Worm (Caenorhabditis elegans): ENCODE results near the gene asns-1.

ce11 chrV:8507324-8507723 is 38.6 kb upstream of the asns-1 start, which contains the start of gene ZK994.6:
- no peak for TF ChIP-seq sea-1 (GFP tag; conservative IDR thresholded peaks at IDR 0.05)
- TF ChIP-seq ets-7 (tag; optimal IDR thresholded peaks at IDR 0.05), result no peak
- no peak for TF ChIP-seq scrt-1 (GFP tag; IDR thresholded peaks at IDR 0.05)
- TF ChIP-seq pes-1 (GFP tag; IDR thresholded peaks at IDR 0.05), result no peak
- TF ChIP-seq flt-1 (GFP tag; IDR thresholded peaks at IDR 0.05), result no peak
- TF ChIP-seq hnd-1 (tag; optimal IDR thresholded peaks at IDR 0.05), result no peak
- TF ChIP-seq ama-1 (optimal IDR thresholded peaks at IDR 0.05), result no peak
- no peak for TF ChIP-seq aly-1 (tag; optimal IDR thresholded peaks at IDR 0.05)
- no peak for TF ChIP-seq tbx-37 (GFP tag; conservative IDR thresholded peaks at IDR 0.05)
- no peak for TF ChIP-seq ceh-13 (GFP tag; optimal IDR thresholded peaks at IDR 0.05)
- no peak for TF ChIP-seq hmbx-1 (tag; optimal IDR thresholded peaks at IDR 0.05)
- no peak for TF ChIP-seq ceh-36 (tag; optimal IDR thresholded peaks at IDR 0.05)
- TF ChIP-seq hmg-4 (GFP tag; optimal IDR thresholded peaks at IDR 0.05), result no peak
